Worm (Caenorhabditis elegans): ENCODE data around the gene pfs-2.

- TF ChIP-seq nhr-19 (GFP tag; conservative IDR thresholded peaks at IDR 0.05) (no peak), fkh-10 (GFP tag; optimal IDR thresholded peaks at IDR 0.05) (no peak), nhr-90 (tag; optimal IDR thresholded peaks at IDR 0.05; ENCODE audit: poor library complexity) (no peak), lin-39 (tag; optimal IDR thresholded peaks at IDR 0.05) (no peak), sox-4 (tag; optimal IDR thresholded peaks at IDR 0.05) (no peak)
Observed at ce11 chrII:14406117-14406935, 48.2 kb downstream of the pfs-2 start.
